Worm (Caenorhabditis elegans): Measurements from ENCODE around the gene lron-10.

DNA sequence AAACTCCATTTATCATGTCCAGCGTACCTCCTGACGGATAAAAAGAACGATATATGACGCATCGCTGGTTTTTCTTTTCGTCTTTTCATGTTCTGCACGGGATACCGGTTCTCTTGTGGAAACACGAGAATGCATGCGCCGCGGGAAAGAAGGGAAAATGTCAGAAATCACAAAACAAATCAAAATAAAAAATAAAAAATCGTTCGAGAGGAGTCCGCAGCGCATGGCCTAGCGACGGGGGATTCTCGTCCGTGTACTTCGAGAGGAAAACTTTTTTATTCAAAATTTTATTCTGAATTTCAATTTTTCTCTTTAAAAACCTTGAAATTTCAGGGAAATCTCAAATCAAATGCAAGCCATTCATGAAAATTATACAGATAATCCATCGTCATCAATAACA lies at the start of gene lron-10, which contains the start of gene hpr-9:
- no peak for TF ChIP-seq dao-5 (tag; optimal IDR thresholded peaks at IDR 0.05)
- peak; percentile 78 for TF ChIP-seq him-1 (tag; optimal IDR thresholded peaks at IDR 0.05)
- TF ChIP-seq W03F9.2 (tag; optimal IDR thresholded peaks at IDR 0.05): peak; percentile 78

Data from whole organism, L4/young adult.